Fruit fly (Drosophila melanogaster) ovary, adult (tissue): Measurements from ENCODE around the gene CG2794.
A peak's percentile ranks its signal among the peaks of the same experiment; 100 is the strongest.

ENCODE experiments used
- CG17801 ChIP-seq: fragments of 200-800 bp; optimal IDR thresholded peaks from 2 replicates; lab custom pipeline; 2019; ENCODE audit warnings: missing biosample characterization, mild to moderate bottlenecking, missing genetic modification characterization, moderate library complexity; ENCODE audit not compliant: partially characterized antibody

CG2794 gene

dm6 chr2L:525547-526180, 38.3 kb upstream of the CG2794 start:
- no peak for TF ChIP-seq CG17801 (GFP tag; lab: Kevin White, UChicago)

dm6 chr2L:526192-526923, 37.6 kb upstream of the CG2794 start:
- no peak for TF ChIP-seq CG17801 (GFP tag; lab: Kevin White, UChicago)

dm6 chr2L:526924-527307, 37.0 kb upstream of the CG2794 start:
- no peak for TF ChIP-seq CG17801 (GFP tag; lab: Kevin White, UChicago)

dm6 chr2L:527689-528088, 36.3 kb upstream of the CG2794 start:
- no peak for TF ChIP-seq CG17801 (GFP tag; lab: Kevin White, UChicago)

dm6 chr2L:530245-530644, 33.7 kb upstream of the CG2794 start:
- no peak for TF ChIP-seq CG17801 (GFP tag; lab: Kevin White, UChicago)

- TF ChIP-seq CG17801 (GFP tag; lab: Kevin White, UChicago): no peak
Observed at dm6 chr2L:533734-534133, 30.2 kb upstream of the CG2794 start.

- peak; percentile 29 for TF ChIP-seq CG17801 (GFP tag; lab: Kevin White, UChicago)
Observed at dm6 chr2L:540572-541210, 23.3 kb upstream of the CG2794 start.

dm6 chr2L:542338-542967, 21.5 kb upstream of the CG2794 start, which contains the start of gene lwr:
Gene lwr (minus strand): TSS chr2L:542580.
- no peak for TF ChIP-seq CG17801 (GFP tag; lab: Kevin White, UChicago)

- TF ChIP-seq CG17801 (GFP tag; lab: Kevin White, UChicago): no peak
Observed at dm6 chr2L:543799-544198, 20.2 kb upstream of the CG2794 start.

dm6 chr2L:544444-545179, 19.4 kb upstream of the CG2794 start, which contains the start of the genes Spp and nAChRbeta3:
Gene Spp (minus strand): TSS chr2L:544653.
Gene nAChRbeta3 (plus strand): TSS chr2L:545129.
- TF ChIP-seq CG17801 (GFP tag; lab: Kevin White, UChicago): no peak

- no peak for TF ChIP-seq CG17801 (GFP tag; lab: Kevin White, UChicago)
Observed at dm6 chr2L:547978-548377, 16.0 kb upstream of the CG2794 start.

- no peak for TF ChIP-seq CG17801 (GFP tag; lab: Kevin White, UChicago)
Observed at dm6 chr2L:549637-550036, 14.3 kb upstream of the CG2794 start.

- TF ChIP-seq CG17801 (GFP tag; lab: Kevin White, UChicago): peak; percentile 30
Observed at dm6 chr2L:552432-552929, 11.5 kb upstream of the CG2794 start, which contains the start of gene Ets21C. Gene Ets21C (minus strand): TSS chr2L:552923.

- no peak for TF ChIP-seq CG17801 (GFP tag; lab: Kevin White, UChicago)
Observed at dm6 chr2L:559311-559710, 4.7 kb upstream of the CG2794 start, which contains the start of gene Tspo. Gene Tspo (plus strand): TSS chr2L:559612.
